Worm (Caenorhabditis elegans): ENCODE measurements around the gene F53B7.7.

F53B7.7 gene

DNA sequence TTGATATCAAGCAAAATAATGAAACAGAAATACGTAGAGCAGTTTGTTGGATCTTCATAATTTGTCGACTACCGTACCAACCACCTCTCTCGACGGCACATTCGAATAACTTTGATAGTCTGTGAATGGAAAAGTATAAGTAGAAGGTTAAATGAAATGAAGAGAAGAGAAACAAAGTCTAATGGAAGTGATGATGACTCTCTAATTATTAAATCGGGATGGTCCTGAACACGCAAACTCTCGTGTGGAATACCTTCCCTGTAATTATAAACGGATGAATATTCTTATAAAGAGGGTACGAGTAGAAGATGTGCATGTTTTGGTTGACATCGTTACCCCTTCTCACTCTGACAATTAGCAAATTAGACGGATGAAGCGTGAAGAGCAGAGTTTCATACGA, 23.9 kb downstream of the F53B7.7 start, which contains the start of the genes C13G3.12 and hot-6:
Gene C13G3.12 (minus strand): TSS at position 101 of the 400 bp plus-strand sequence.
Gene hot-6 (minus strand): TSS at position 121 of the 400 bp plus-strand sequence.
- TF ChIP-seq B0310.2 (tag; optimal IDR thresholded peaks at IDR 0.05) (no peak), aly-1 (tag; optimal IDR thresholded peaks at IDR 0.05) (no peak), pes-1 (GFP tag; IDR thresholded peaks at IDR 0.05) (no peak)

DNA sequence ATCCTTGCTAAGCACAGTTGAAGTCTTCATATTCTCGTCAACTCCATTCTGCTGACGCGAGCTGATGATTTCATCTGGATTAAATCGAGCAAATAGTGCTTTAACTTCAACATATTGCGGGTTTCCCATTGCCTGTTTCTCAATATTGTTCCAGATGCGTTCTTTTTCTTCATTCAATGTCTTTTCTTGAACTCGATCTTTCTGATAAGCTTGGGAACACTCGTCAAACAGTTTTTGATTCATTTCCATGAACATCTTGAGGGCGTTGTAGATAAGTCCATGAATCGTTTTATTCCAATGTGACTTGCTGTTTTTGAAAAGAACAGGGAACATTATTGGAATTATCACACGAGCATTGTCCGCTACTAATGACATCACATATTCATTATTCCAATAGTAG, 28.8 kb downstream of the F53B7.7 start:
- no peak for TF ChIP-seq ets-7 (tag; optimal IDR thresholded peaks at IDR 0.05)

DNA sequence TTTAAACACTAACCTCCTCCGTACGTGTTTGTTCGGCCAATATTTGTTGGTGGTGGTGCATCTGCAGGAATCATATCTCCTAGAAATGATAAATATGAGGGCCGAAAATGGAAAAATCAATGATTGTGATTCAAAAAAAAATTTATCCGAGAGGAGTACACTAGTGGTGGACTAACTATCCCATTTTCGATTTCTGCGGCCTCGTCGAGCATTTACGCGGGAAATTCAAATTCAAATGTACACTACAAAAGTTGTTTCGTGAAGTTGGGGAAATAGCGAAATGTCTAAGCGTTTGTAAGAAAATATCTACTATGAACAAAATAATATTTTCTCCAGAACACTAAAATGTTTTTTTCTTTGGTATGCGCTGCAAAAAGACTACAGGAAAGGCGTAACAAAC, 30.4 kb downstream of the F53B7.7 start:
- TF ChIP-seq tbx-37 (GFP tag; conservative IDR thresholded peaks at IDR 0.05): peak; percentile 83
- TF ChIP-seq ceh-13 (GFP tag; optimal IDR thresholded peaks at IDR 0.05): no peak
- no peak for TF ChIP-seq tbx-11 (GFP tag; IDR thresholded peaks at IDR 0.05)
- no peak for TF ChIP-seq aly-1 (tag; optimal IDR thresholded peaks at IDR 0.05)
- no peak for TF ChIP-seq hmbx-1 (tag; optimal IDR thresholded peaks at IDR 0.05)
- TF ChIP-seq hnd-1 (tag; optimal IDR thresholded peaks at IDR 0.05): peak; percentile 13
- no peak for TF ChIP-seq ama-1 (optimal IDR thresholded peaks at IDR 0.05)
- no peak for TF ChIP-seq scrt-1 (GFP tag; IDR thresholded peaks at IDR 0.05)
- TF ChIP-seq ets-7 (tag; optimal IDR thresholded peaks at IDR 0.05): peak; percentile 23
- no peak for TF ChIP-seq hmg-4 (GFP tag; optimal IDR thresholded peaks at IDR 0.05)
- TF ChIP-seq tra-4 (tag; optimal IDR thresholded peaks at IDR 0.05): no peak
- TF ChIP-seq F13C5.2 (tag; optimal IDR thresholded peaks at IDR 0.05): peak; percentile 21
- no peak for TF ChIP-seq flt-1 (GFP tag; IDR thresholded peaks at IDR 0.05)

DNA sequence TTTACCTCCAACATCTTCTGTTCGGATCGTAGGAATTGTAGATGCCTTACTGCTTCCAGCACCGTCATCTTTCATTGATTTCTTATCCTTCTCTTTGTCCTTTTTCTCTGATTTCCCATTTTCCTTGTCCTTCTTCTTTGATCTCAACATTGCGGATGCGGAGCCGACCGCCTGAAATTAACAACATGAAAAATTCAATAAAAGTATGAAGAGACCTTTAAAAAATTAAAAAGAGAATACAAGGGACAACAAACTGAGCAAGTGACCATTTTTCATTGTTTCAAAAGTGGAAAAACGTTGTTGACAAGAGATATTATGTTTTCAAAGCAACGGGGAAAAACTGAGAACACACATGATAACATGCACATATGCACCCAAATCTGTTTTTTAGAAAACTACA, 31.8 kb downstream of the F53B7.7 start:
- TF ChIP-seq tra-4 (tag; optimal IDR thresholded peaks at IDR 0.05): no peak
- no peak for TF ChIP-seq ceh-36 (tag; optimal IDR thresholded peaks at IDR 0.05)
- no peak for TF ChIP-seq tbx-11 (GFP tag; IDR thresholded peaks at IDR 0.05)
- no peak for TF ChIP-seq pes-1 (GFP tag; IDR thresholded peaks at IDR 0.05)
- no peak for TF ChIP-seq flt-1 (GFP tag; IDR thresholded peaks at IDR 0.05)

- TF ChIP-seq sea-1 (GFP tag; conservative IDR thresholded peaks at IDR 0.05) (no peak), ama-1 (optimal IDR thresholded peaks at IDR 0.05) (no peak), pes-1 (GFP tag; IDR thresholded peaks at IDR 0.05) (no peak), hnd-1 (tag; optimal IDR thresholded peaks at IDR 0.05) (no peak), scrt-1 (GFP tag; IDR thresholded peaks at IDR 0.05) (no peak), tbx-37 (GFP tag; conservative IDR thresholded peaks at IDR 0.05) (no peak), tbx-11 (GFP tag; IDR thresholded peaks at IDR 0.05) (no peak), aly-1 (tag; optimal IDR thresholded peaks at IDR 0.05) (no peak), hmg-4 (GFP tag; optimal IDR thresholded peaks at IDR 0.05) (no peak), tra-4 (tag; optimal IDR thresholded peaks at IDR 0.05) (no peak), ceh-36 (tag; optimal IDR thresholded peaks at IDR 0.05) (no peak), hmbx-1 (tag; optimal IDR thresholded peaks at IDR 0.05) (no peak), F13C5.2 (tag; optimal IDR thresholded peaks at IDR 0.05) (no peak), B0310.2 (tag; optimal IDR thresholded peaks at IDR 0.05) (no peak), flt-1 (GFP tag; IDR thresholded peaks at IDR 0.05) (no peak)
Measured at ce11 chrV:11033241-11033640, 34.3 kb downstream of the F53B7.7 start.

- no peak for TF ChIP-seq pes-1 (GFP tag; IDR thresholded peaks at IDR 0.05)
- TF ChIP-seq F13C5.2 (tag; optimal IDR thresholded peaks at IDR 0.05): no peak
- no peak for TF ChIP-seq sea-1 (GFP tag; conservative IDR thresholded peaks at IDR 0.05)
- TF ChIP-seq tbx-11 (GFP tag; IDR thresholded peaks at IDR 0.05): no peak
- TF ChIP-seq flt-1 (GFP tag; IDR thresholded peaks at IDR 0.05): no peak
- TF ChIP-seq tbx-37 (GFP tag; conservative IDR thresholded peaks at IDR 0.05): no peak
- TF ChIP-seq ama-1 (optimal IDR thresholded peaks at IDR 0.05): no peak
- no peak for TF ChIP-seq ceh-36 (tag; optimal IDR thresholded peaks at IDR 0.05)
- no peak for TF ChIP-seq scrt-1 (GFP tag; IDR thresholded peaks at IDR 0.05)
- TF ChIP-seq B0310.2 (tag; optimal IDR thresholded peaks at IDR 0.05): no peak
- TF ChIP-seq tra-4 (tag; optimal IDR thresholded peaks at IDR 0.05): no peak
- TF ChIP-seq aly-1 (tag; optimal IDR thresholded peaks at IDR 0.05): no peak
- TF ChIP-seq ets-7 (tag; optimal IDR thresholded peaks at IDR 0.05): no peak
- TF ChIP-seq hmbx-1 (tag; optimal IDR thresholded peaks at IDR 0.05): no peak
- no peak for TF ChIP-seq hmg-4 (GFP tag; optimal IDR thresholded peaks at IDR 0.05)
- no peak for TF ChIP-seq ceh-13 (GFP tag; optimal IDR thresholded peaks at IDR 0.05)
- no peak for TF ChIP-seq hnd-1 (tag; optimal IDR thresholded peaks at IDR 0.05)
Measured at ce11 chrV:11034748-11035147, 35.9 kb downstream of the F53B7.7 start, which contains the start of gene pptr-2. pptr-2 (minus strand) TSS chrV:11034931.

- no peak for TF ChIP-seq hmg-4 (GFP tag; optimal IDR thresholded peaks at IDR 0.05)
- no peak for TF ChIP-seq sea-1 (GFP tag; conservative IDR thresholded peaks at IDR 0.05)
- TF ChIP-seq ceh-36 (tag; optimal IDR thresholded peaks at IDR 0.05): no peak
- peak; percentile 25 for TF ChIP-seq ceh-13 (GFP tag; optimal IDR thresholded peaks at IDR 0.05)
- TF ChIP-seq aly-1 (tag; optimal IDR thresholded peaks at IDR 0.05): no peak
- peak; percentile 38 for TF ChIP-seq B0310.2 (tag; optimal IDR thresholded peaks at IDR 0.05)
- 0 out of 2 replicates have a peak, but pooled peaks have one; percentile 22 for TF ChIP-seq tbx-37 (GFP tag; conservative IDR thresholded peaks at IDR 0.05)
- no peak for TF ChIP-seq pes-1 (GFP tag; IDR thresholded peaks at IDR 0.05)
- TF ChIP-seq F13C5.2 (tag; optimal IDR thresholded peaks at IDR 0.05): peak; percentile 82
- no peak for TF ChIP-seq flt-1 (GFP tag; IDR thresholded peaks at IDR 0.05)
- TF ChIP-seq tra-4 (tag; optimal IDR thresholded peaks at IDR 0.05): no peak
- TF ChIP-seq ama-1 (optimal IDR thresholded peaks at IDR 0.05): no peak
- peak; percentile 25 for TF ChIP-seq hnd-1 (tag; optimal IDR thresholded peaks at IDR 0.05)
- peak; percentile 74 for TF ChIP-seq ets-7 (tag; optimal IDR thresholded peaks at IDR 0.05)
- TF ChIP-seq hmbx-1 (tag; optimal IDR thresholded peaks at IDR 0.05): no peak
- TF ChIP-seq tbx-11 (GFP tag; IDR thresholded peaks at IDR 0.05): no peak
Measured at ce11 chrV:11039379-11039954, 40.6 kb downstream of the F53B7.7 start, which contains the start of gene pak-2. pak-2 (minus strand) TSS chrV:11039429.

DNA sequence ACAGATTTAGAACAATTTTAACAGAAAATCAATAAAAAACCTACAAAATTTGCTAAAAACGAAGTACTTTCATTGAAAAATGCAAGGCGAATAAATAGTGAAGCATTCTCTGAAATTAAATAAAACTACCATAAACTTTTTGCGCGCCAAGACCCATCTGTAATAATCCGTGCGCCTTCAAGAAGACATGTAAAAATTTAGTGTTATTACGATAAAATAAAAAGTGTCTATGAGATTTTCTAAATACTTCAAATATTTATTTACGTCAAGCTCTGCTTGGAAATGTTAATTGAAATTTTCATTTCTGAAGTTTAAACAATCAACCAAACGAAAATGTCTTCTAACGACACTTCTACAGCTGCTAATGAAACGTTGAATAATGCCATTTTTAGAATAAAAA, 41.1 kb downstream of the F53B7.7 start, which contains the start of gene C45B11.9:
Gene C45B11.9 (plus strand): TSS at position 301 of the 400 bp plus-strand sequence.
- TF ChIP-seq pes-1 (GFP tag; IDR thresholded peaks at IDR 0.05): no peak
- TF ChIP-seq scrt-1 (GFP tag; IDR thresholded peaks at IDR 0.05): no peak
- TF ChIP-seq tra-4 (tag; optimal IDR thresholded peaks at IDR 0.05): no peak
- no peak for TF ChIP-seq hmg-4 (GFP tag; optimal IDR thresholded peaks at IDR 0.05)
- no peak for TF ChIP-seq sea-1 (GFP tag; conservative IDR thresholded peaks at IDR 0.05)
- TF ChIP-seq flt-1 (GFP tag; IDR thresholded peaks at IDR 0.05): no peak
